Worm (Caenorhabditis elegans) whole organism, dauer: ENCODE results near the gene vps-35.
"Not testable (repeated sequence)": the region's sequence is repeated elsewhere in the genome, so short reads cannot be mapped to it uniquely, and the experiment has no call there.

Source experiments
- unc-62 ChIP-seq: sonication (generic microtip); optimal IDR thresholded peaks from 2 replicates; lab custom pipeline; 2017; ENCODE audit warnings: missing biosample characterization, missing genetic modification reagents, missing genetic modification characterization

vps-35 gene

ce11 chrII:5907482-5907881, at the start of gene vps-35:
Gene vps-35 (plus strand): TSS chrII:5907816.
- TF ChIP-seq unc-62 (GFP tag; lab: Kevin White, UChicago) = no peak

DNA sequence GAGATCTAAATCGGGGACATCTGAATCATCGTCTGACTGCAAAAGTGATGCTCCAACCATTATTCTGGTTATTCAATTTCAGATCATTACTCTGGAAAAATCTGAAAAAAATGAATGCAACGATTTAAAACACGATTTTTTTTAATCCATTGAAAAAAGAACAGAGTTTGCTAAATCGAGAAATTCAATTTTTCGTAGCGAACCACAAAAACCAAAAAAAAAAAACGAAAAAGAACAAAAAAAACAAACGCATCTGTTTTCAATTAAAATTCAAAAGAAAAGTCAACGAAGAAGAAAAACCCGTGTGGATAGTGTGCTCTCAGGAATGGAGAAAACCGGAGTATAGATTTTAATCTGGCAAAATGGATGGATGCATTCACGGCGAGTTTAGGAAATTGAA, 49.3 kb upstream of the vps-35 start, which contains the start of gene F55C12.4:
TSS of gene F55C12.4 (minus strand) at position 101 of the 400 bp plus-strand sequence.
- no peak for TF ChIP-seq unc-62 (GFP tag; lab: Kevin White, UChicago)

DNA sequence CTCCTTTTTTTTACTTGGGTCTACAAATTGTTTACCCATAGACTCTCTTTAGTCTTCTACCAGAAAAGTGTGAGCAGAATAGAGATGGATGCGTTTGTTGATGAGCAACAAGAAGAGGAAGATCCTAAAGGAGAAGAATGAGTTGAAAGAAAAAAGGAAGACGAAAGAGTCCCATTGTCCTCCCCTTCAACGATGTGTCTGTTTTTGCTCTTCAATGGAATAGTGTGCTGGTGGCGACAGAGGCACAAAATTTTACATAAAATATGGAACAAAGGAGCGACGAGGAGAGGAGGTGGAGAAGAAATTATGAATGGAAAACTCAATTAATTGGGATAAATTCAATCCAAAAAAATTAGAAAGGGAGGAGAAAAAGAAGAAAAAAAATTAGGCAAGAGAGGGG, 47.0 kb upstream of the vps-35 start:
- no peak for TF ChIP-seq unc-62 (GFP tag; lab: Kevin White, UChicago)

- no peak for TF ChIP-seq unc-62 (GFP tag; lab: Kevin White, UChicago)
Measured at ce11 chrII:5863893-5864292, 43.7 kb upstream of the vps-35 start, which contains the start of gene tag-234. Gene tag-234 (plus strand): TSS chrII:5864193.

ce11 chrII:5865405-5866308, 42.0 kb upstream of the vps-35 start, which contains the start of gene F55C12.19:
Gene F55C12.19 (plus strand): TSS chrII:5866139.
- TF ChIP-seq unc-62 (GFP tag; lab: Kevin White, UChicago) = no peak

DNA sequence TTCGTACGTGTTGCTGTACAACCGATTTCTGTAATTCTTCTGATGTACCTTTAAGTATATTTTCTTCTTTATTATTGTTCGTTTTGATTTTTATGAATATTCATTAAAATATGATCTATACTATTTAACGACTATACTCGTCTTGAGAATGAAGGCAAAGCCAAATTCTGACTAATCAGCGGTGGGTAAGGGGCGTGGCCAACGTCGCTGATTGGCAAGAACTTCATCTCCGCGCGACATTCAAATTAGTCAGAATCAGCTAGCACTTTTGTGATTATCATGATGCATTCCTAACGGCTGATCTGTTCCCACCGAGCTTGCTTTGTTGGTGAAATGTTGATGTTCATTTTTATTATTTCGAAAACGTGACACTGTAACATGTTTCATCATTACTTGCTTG, 40.7 kb upstream of the vps-35 start:
- no peak for TF ChIP-seq unc-62 (GFP tag; lab: Kevin White, UChicago)

DNA sequence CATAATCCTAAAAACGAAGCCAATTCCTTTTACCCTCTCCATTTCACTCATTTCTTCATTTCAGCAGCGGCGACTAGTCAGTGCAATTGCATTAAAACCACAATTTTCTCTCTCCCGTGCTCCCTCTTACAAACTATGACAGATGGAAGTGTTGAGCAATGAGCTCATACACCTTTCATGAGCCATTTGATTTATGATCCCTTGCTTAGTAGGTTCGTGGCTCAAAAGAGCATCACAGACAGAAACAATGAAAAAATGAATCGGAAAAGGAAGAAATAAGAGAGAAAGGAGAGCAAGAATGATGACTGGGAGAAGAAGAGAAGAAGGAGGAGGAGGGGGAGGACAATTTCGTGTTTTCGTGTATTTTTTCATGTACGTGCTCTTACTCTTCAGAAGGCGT, 36.1 kb upstream of the vps-35 start:
- TF ChIP-seq unc-62 (GFP tag; lab: Kevin White, UChicago) = no peak

ce11 chrII:5872414-5872813, 35.2 kb upstream of the vps-35 start:
- TF ChIP-seq unc-62 (GFP tag; lab: Kevin White, UChicago) = no peak

ce11 chrII:5873564-5874070, 34.0 kb upstream of the vps-35 start, which contains the start of gene tex-2:
Gene tex-2 (minus strand): TSS chrII:5873614.
- TF ChIP-seq unc-62 (GFP tag; lab: Kevin White, UChicago) = no peak

ce11 chrII:5874130-5874529, 33.5 kb upstream of the vps-35 start:
- TF ChIP-seq unc-62 (GFP tag; lab: Kevin White, UChicago) = no peak

DNA sequence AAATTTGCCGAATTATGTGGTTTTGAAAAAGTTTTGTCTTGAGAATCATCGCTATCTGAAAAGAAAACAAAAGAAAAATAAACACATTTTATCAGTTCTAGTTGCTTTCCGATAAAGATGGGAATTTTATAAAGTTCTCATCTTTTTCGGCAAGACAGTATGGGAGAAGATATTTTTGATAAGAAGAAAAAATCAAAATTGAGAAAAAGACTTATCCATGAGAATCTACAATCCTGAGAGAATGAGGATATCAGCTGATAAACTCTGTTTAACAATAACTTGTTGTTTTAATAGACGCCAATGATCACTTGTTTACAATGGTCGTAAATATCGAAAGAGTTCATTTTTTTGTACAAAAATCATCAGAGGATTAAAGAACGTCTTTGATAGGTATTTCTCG, 31.6 kb upstream of the vps-35 start, which contains the start of gene F55C12.6:
TSS of gene F55C12.6 (minus strand) at position 101 of the 400 bp plus-strand sequence.
- no peak for TF ChIP-seq unc-62 (GFP tag; lab: Kevin White, UChicago)

- TF ChIP-seq unc-62 (GFP tag; lab: Kevin White, UChicago) = not testable (repeated sequence)
Measured at ce11 chrII:5876511-5876910, 31.1 kb upstream of the vps-35 start, which contains the start of gene F55C12.2. Gene F55C12.2 (plus strand): TSS chrII:5876811.

- no peak for TF ChIP-seq unc-62 (GFP tag; lab: Kevin White, UChicago)
Measured at ce11 chrII:5880677-5881076, 26.9 kb upstream of the vps-35 start.

DNA sequence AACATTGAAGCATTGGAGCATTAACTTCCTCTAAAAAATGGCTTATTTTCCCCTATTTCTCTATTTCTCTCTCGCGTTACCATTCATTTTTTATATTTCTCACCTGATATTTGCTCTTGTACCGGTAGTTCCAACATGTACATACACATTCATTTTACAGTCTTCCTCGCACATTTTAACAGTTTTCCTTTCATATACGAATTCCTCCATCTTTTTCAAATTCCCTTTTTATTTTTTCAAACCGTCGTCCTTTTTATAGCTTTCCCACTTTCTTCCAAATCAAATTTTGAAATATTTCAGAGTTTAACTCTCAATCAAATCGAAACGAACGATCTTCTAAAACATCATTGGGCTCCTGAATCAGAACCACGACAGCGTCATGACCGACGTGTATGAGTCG, 23.4 kb upstream of the vps-35 start, which contains the start of gene rfip-1:
TSS of gene rfip-1 (plus strand) at position 301 of the 400 bp plus-strand sequence.
- no peak for TF ChIP-seq unc-62 (GFP tag; lab: Kevin White, UChicago)

DNA sequence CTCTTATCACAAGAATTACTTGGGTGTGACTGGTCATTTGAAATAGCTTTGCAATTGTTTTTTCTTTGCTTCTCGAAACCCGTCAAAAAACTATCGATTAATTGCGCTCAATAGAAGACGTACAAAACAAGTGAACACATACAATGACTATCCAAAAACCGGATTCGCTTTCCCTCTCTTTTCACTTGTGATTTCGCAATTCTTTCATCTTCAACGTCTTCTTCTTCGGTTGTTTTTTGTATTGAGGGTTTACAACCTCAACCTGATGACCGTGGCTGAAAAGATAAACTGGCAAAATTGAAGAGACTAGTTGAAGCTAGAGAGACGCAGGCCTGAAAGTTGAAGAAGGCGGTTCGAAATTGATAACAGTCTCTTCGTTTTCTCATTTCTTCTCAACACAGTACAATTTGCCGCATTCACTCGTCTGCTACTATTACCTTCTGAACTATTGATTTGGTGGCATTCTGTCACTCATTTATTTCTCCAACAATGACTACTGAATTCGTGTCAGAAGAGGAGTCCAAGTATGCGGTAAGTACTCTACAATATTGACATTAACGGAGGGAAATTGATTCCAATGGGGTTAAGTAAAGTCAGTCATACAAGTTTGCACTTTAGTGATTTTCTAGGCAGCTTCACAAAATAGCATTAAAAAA, 21.5 kb upstream of the vps-35 start:
- TF ChIP-seq unc-62 (GFP tag; lab: Kevin White, UChicago) = no peak
